Worm (Caenorhabditis elegans) whole organism, L4 larva: Measurements from ENCODE around the gene srr-3.

Experiments
- F10B5.3 ChIP-seq: sonication (generic microtip); optimal IDR thresholded peaks from 2 replicates; lab custom pipeline; 2016; ENCODE audit warnings: mild to moderate bottlenecking, missing genetic modification characterization, missing compliant biosample characterization
- F49E8.2 ChIP-seq: sonication (generic microtip); optimal IDR thresholded peaks from 2 replicates; lab custom pipeline; 2016; ENCODE audit warnings: missing compliant biosample characterization, mild to moderate bottlenecking, missing genetic modification characterization, borderline replicate concordance
- Y48G9A.11 ChIP-seq: fragments of 200-800 bp; sonication (Bioruptor generic); IDR thresholded peaks from 2 replicates; pipeline ENCODE4 v1.3.6; 2022; ENCODE audit warnings: missing genetic modification reagents, missing genetic modification characterization, missing compliant biosample characterization
- aha-1 ChIP-seq: fragments of 150-350 bp; peaks from one replicate; lab custom pipeline; 2014; ENCODE audit warnings: missing biosample characterization, missing genetic modification characterization
- aly-2 ChIP-seq: sonication (generic microtip); optimal IDR thresholded peaks from 2 replicates; lab custom pipeline; 2018; ENCODE audit warnings: missing biosample characterization, missing genetic modification characterization
- ceh-20 ChIP-seq: fragments of 200-800 bp; sonication (Bioruptor generic); IDR thresholded peaks from 2 replicates; pipeline ENCODE4 v1.3.6; 2022; ENCODE audit warnings: missing genetic modification reagents, missing genetic modification characterization, missing compliant biosample characterization
- ceh-62 ChIP-seq: sonication (generic microtip); optimal IDR thresholded peaks from 2 replicates; lab custom pipeline; 2017; ENCODE audit warnings: missing biosample characterization, missing genetic modification characterization
- ces-1 ChIP-seq: fragments of 150-350 bp; sonication (generic microtip); optimal IDR thresholded peaks from 4 replicates; lab custom pipeline; 2014; ENCODE audit warnings: missing biosample characterization, missing genetic modification reagents, missing genetic modification characterization
- daf-16 ChIP-seq, 3 experiments: sonication (generic microtip); optimal IDR thresholded peaks; 2 replicates each; lab custom pipeline; 2016 to 2017; ENCODE audit warnings: missing genetic modification characterization in 3 of 3, missing genetic modification reagents in 3 of 3, mild to moderate bottlenecking in 2 of 3, missing compliant biosample characterization in 2 of 3, missing biosample characterization in 1 of 3, moderate library complexity in 1 of 3
- daf-8 ChIP-seq: fragments of 200-800 bp; sonication (Bioruptor generic); IDR thresholded peaks from 2 replicates; pipeline ENCODE4 v1.3.6; 2022; ENCODE audit warnings: missing genetic modification characterization, missing compliant biosample characterization
- dmd-6 ChIP-seq: fragments of 200-800 bp; sonication (Bioruptor generic); IDR thresholded peaks from 2 replicates; pipeline ENCODE4 v1.3.6; 2022; ENCODE audit warnings: missing genetic modification reagents, missing genetic modification characterization, missing compliant biosample characterization
- fos-1 ChIP-seq: fragments of 150-350 bp; optimal IDR thresholded peaks from 2 replicates; lab custom pipeline; 2014; ENCODE audit warnings: missing biosample characterization, missing genetic modification characterization
- hif-1 ChIP-seq, 2 experiments: sonication (generic microtip); optimal IDR thresholded peaks; 2 replicates each; lab custom pipeline; 2016 to 2017; ENCODE audit warnings: missing compliant biosample characterization in 2 of 2, missing genetic modification characterization in 2 of 2, missing genetic modification reagents in 2 of 2, missing genotype in 2 of 2, mild to moderate bottlenecking in 1 of 2
- hlh-30 ChIP-seq: sonication (generic microtip); optimal IDR thresholded peaks from 2 replicates; lab custom pipeline; 2017; ENCODE audit warnings: antibody characterized with exemption, mild to moderate bottlenecking, missing genetic modification characterization, missing compliant biosample characterization; ENCODE audit not compliant: insufficient read depth
- hmg-1.1 ChIP-seq: fragments of 200-800 bp; sonication (Bioruptor generic); IDR thresholded peaks from 2 replicates; pipeline ENCODE4 v1.3.6; 2022; ENCODE audit warnings: missing genetic modification reagents, missing genetic modification characterization, missing compliant biosample characterization
- lim-7 ChIP-seq: fragments of 200-800 bp; sonication (Bioruptor generic); IDR thresholded peaks from 2 replicates; pipeline ENCODE4 v1.3.6; 2022; ENCODE audit warnings: missing genetic modification characterization, missing compliant biosample characterization
- lin-13 ChIP-seq: fragments of 150-350 bp; optimal IDR thresholded peaks from 2 replicates; lab custom pipeline; 2014; ENCODE audit warnings: missing biosample characterization, missing genetic modification reagents, missing genetic modification characterization
- lin-38 ChIP-seq: fragments of 200-800 bp; sonication (Bioruptor generic); IDR thresholded peaks from 2 replicates; pipeline ENCODE4 v1.3.6; 2022; ENCODE audit warnings: missing genetic modification reagents, missing genetic modification characterization, missing compliant biosample characterization
- lir-3 ChIP-seq: sonication (generic microtip); optimal IDR thresholded peaks from 2 replicates; lab custom pipeline; 2016; ENCODE audit warnings: mild to moderate bottlenecking, missing genetic modification characterization, missing compliant biosample characterization
- mdt-29 ChIP-seq: fragments of 200-800 bp; sonication (Bioruptor generic); IDR thresholded peaks from 2 replicates; pipeline ENCODE4 v1.3.6; 2022; ENCODE audit warnings: missing genetic modification reagents, missing genetic modification characterization, missing compliant biosample characterization
- mep-1 ChIP-seq: fragments of 150-350 bp; sonication (generic microtip); optimal IDR thresholded peaks from 3 replicates; lab custom pipeline; 2014; ENCODE audit warnings: missing biosample characterization, missing genetic modification characterization
- mes-2 ChIP-seq: sonication (generic microtip); optimal IDR thresholded peaks from 2 replicates; lab custom pipeline; 2016; ENCODE audit warnings: missing genotype, mild to moderate bottlenecking, missing genetic modification characterization, missing compliant biosample characterization; ENCODE audit not compliant: poor library complexity, severe bottlenecking
- nhr-11 ChIP-seq: fragments of 150-350 bp; optimal IDR thresholded peaks from 2 replicates; lab custom pipeline; 2014; ENCODE audit warnings: missing biosample characterization, missing genetic modification characterization
- nhr-111 ChIP-seq: fragments of 200-800 bp; sonication (Bioruptor generic); optimal IDR thresholded peaks from 2 replicates; lab custom pipeline; 2018; ENCODE audit warnings: mild to moderate bottlenecking, missing genetic modification characterization, missing compliant biosample characterization
- nhr-25 ChIP-seq: sonication (generic microtip); optimal IDR thresholded peaks from 2 replicates; lab custom pipeline; 2017; ENCODE audit warnings: missing genetic modification characterization, mild to moderate bottlenecking, missing compliant biosample characterization, antibody characterized with exemption, moderate library complexity, borderline replicate concordance; ENCODE audit not compliant: insufficient read depth
- nhr-28 ChIP-seq: fragments of 150-350 bp; optimal IDR thresholded peaks from 2 replicates; lab custom pipeline; 2014; ENCODE audit warnings: missing biosample characterization, missing genetic modification characterization
- php-3 ChIP-seq: fragments of 200-800 bp; sonication (Bioruptor generic); IDR thresholded peaks from 2 replicates; pipeline ENCODE4 v1.3.6; 2022; ENCODE audit warnings: missing genetic modification reagents, missing genetic modification characterization, missing compliant biosample characterization
- pqm-1 ChIP-seq: sonication (generic microtip); optimal IDR thresholded peaks from 2 replicates; lab custom pipeline; 2017; ENCODE audit warnings: missing biosample characterization, missing genetic modification characterization
- set-16 ChIP-seq: fragments of 200-800 bp; sonication (Bioruptor generic); IDR thresholded peaks from 2 replicates; pipeline ENCODE4 v1.3.6; 2022; ENCODE audit warnings: missing genetic modification reagents, missing genetic modification characterization, missing compliant biosample characterization
- snpc-1.2 ChIP-seq: fragments of 200-800 bp; sonication (Bioruptor generic); IDR thresholded peaks from 2 replicates; pipeline ENCODE4 v1.3.6; 2022; ENCODE audit warnings: missing genetic modification reagents, missing genetic modification characterization, missing compliant biosample characterization
- unc-62 ChIP-seq, 3 experiments: fragments of 150-350 bp in 1 of 3; sonication (generic microtip); optimal IDR thresholded peaks in 2 of 3; peaks in 1 of 3; 1 replicate in 1 of 3; 2 replicates in 2 of 3; lab custom pipeline; 2014 to 2017; ENCODE audit warnings: missing biosample characterization in 3 of 3, missing genetic modification characterization in 3 of 3, missing genetic modification reagents in 3 of 3, missing genotype in 1 of 3
- zip-2 ChIP-seq: fragments of 150-350 bp; optimal IDR thresholded peaks from 2 replicates; lab custom pipeline; 2014; ENCODE audit warnings: missing biosample characterization, missing genetic modification characterization

The srr-3 gene

ce11 chrV:16497504-16497903 lies 11.1 kb downstream of the srr-3 start, which contains the start of gene srh-136:
Gene srh-136 (minus strand): TSS chrV:16497596.
- TF ChIP-seq snpc-1.2 (GFP tag; lab: Robert Waterston, UW): no peak
- no peak for TF ChIP-seq ces-1
- no peak for TF ChIP-seq lin-38 (GFP tag; lab: Robert Waterston, UW)
- no peak for TF ChIP-seq lin-13 (GFP tag; lab: Kevin White, UChicago)
- no peak for TF ChIP-seq daf-8 (GFP tag; lab: Robert Waterston, UW)
- TF ChIP-seq hif-1 (tag; optimal IDR thresholded peaks at IDR 0.05; lab: Kevin White, UChicago): no peak

- TF ChIP-seq set-16 (no peak), fos-1 (no peak), mep-1 (tag; lab: Kevin White, UChicago) (no peak), Y48G9A.11 (no peak), aly-2 (tag; lab: Kevin White, UChicago) (no peak), pqm-1 (tag; lab: Kevin White, UChicago) (peak; percentile 85), dmd-6 (GFP tag; lab: Robert Waterston, UW) (peak; percentile 80; the same call in 1 of the 2 replicates), daf-16 (GFP tag; optimal IDR thresholded peaks at IDR 0.05; lab: Kevin White, UChicago) (no peak), daf-16 (tag; optimal IDR thresholded peaks at IDR 0.05; lab: Kevin White, UChicago) (peak; percentile 75), ceh-20 (GFP tag; lab: Robert Waterston, UW) (no peak), ceh-62 (no peak), php-3 (GFP tag; lab: Robert Waterston, UW) (0 out of 2 replicates have a peak, but pooled peaks have one; percentile 34), aha-1 (tag; lab: Kevin White, UChicago) (no peak), hmg-1.1 (no peak), nhr-28 (tag; lab: Kevin White, UChicago) (peak; percentile 80), nhr-11 (tag; lab: Kevin White, UChicago) (no peak), lim-7 (GFP tag; lab: Robert Waterston, UW) (no peak)
These were observed 14.2 kb downstream of the srr-3 start, which contains the start of gene comt-2 for ce11 chrV:16494359-16494758. Gene comt-2 (minus strand): TSS chrV:16494489.

ce11 chrV:16488172-16488571 lies 20.4 kb downstream of the srr-3 start, which contains the start of gene sqst-4:
Gene sqst-4 (plus strand): TSS chrV:16488472.
- no peak for TF ChIP-seq aha-1 (tag; lab: Kevin White, UChicago)
- TF ChIP-seq F49E8.2: no peak
- no peak for TF ChIP-seq hlh-30 (tag; lab: Kevin White, UChicago)
- no peak for TF ChIP-seq Y48G9A.11
- TF ChIP-seq F10B5.3: no peak
- TF ChIP-seq set-16: no peak
- TF ChIP-seq mdt-29: no peak
- no peak for TF ChIP-seq nhr-11 (tag; lab: Kevin White, UChicago)
- no peak for TF ChIP-seq lir-3 (tag; lab: Kevin White, UChicago)
- no peak for TF ChIP-seq ceh-62
- no peak for TF ChIP-seq nhr-111 (GFP tag; lab: Kevin White, UChicago)
- TF ChIP-seq lim-7 (GFP tag; lab: Robert Waterston, UW): no peak
- TF ChIP-seq zip-2 (tag; lab: Kevin White, UChicago): no peak
- no peak for TF ChIP-seq daf-8 (GFP tag; lab: Robert Waterston, UW)
- no peak for TF ChIP-seq mep-1 (tag; lab: Kevin White, UChicago)
- no peak for TF ChIP-seq unc-62 (GFP tag; optimal IDR thresholded peaks at IDR 0.05 in 1 of 2; lab: Kevin White, UChicago)
- TF ChIP-seq unc-62 (tag; optimal IDR thresholded peaks at IDR 0.05; lab: Kevin White, UChicago): no peak
- TF ChIP-seq mes-2 (tag; lab: Kevin White, UChicago): no peak

DNA sequence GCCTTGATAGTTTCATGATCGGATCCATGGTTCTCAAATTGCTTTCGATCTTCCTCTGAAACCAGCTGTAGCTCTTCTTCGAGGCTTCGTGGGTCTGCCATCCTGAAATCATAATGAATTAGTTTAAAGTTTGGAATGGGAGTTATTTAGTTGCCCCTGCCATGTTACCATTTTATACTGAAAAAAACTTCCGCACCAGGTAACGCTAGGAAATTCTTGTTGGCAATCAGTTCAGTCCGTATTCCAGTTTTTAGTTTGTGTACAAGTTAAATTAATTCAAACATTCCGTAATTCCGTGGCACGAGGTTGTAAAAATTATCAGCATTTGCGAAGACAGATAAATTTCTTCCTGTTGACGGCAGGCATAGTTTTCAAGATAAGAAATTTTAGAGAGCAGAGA lies 21.1 kb downstream of the srr-3 start, which contains the start of gene Y32B12A.5:
TSS of gene Y32B12A.5 (minus strand) at position 101 of the 400 bp plus-strand sequence.
- TF ChIP-seq nhr-25 (tag; lab: Kevin White, UChicago): no peak
- peak; percentile 18; the same call in 1 of the 2 replicates for TF ChIP-seq dmd-6 (GFP tag; lab: Robert Waterston, UW)
